Worm (Caenorhabditis elegans) whole organism, L1 larva: Measurements from ENCODE around the gene nhl-2.
A peak's percentile ranks its signal among the peaks of the same experiment; 100 is the strongest.

Source experiments
- C16A3.4 ChIP-seq: fragments of 150-350 bp; optimal IDR thresholded peaks from 2 replicates; lab custom pipeline; 2014; ENCODE audit warnings: missing biosample characterization, missing genetic modification characterization
- C34B4.2 ChIP-seq: sonication (generic microtip); optimal IDR thresholded peaks from 2 replicates; lab custom pipeline; 2017; ENCODE audit warnings: mild to moderate bottlenecking, missing genetic modification characterization, missing compliant biosample characterization
- F16B12.6 ChIP-seq: fragments of 150-350 bp; optimal IDR thresholded peaks from 2 replicates; lab custom pipeline; 2014; ENCODE audit warnings: missing biosample characterization, missing genetic modification characterization
- blmp-1 ChIP-seq: fragments of 150-350 bp; optimal IDR thresholded peaks from 2 replicates; lab custom pipeline; 2014; ENCODE audit warnings: missing biosample characterization, missing genetic modification characterization
- ceh-82 ChIP-seq, 3 experiments: fragments of 150-350 bp in 1 of 3; sonication (generic microtip) in 2 of 3; optimal IDR thresholded peaks; 2 replicates each; lab custom pipeline; 2014 to 2017; ENCODE audit warnings: missing biosample characterization in 3 of 3, missing genetic modification characterization in 3 of 3
- ceh-88 ChIP-seq: fragments of 200-800 bp; sonication (Bioruptor generic); IDR thresholded peaks from 2 replicates; pipeline ENCODE4 v1.3.6; 2022; ENCODE audit warnings: missing genetic modification characterization, missing compliant biosample characterization
- ces-1 ChIP-seq: fragments of 150-350 bp; optimal IDR thresholded peaks from 2 replicates; lab custom pipeline; 2014; ENCODE audit warnings: missing biosample characterization, missing genetic modification reagents, missing genetic modification characterization
- dpl-1 ChIP-seq, 3 experiments: fragments of 150-350 bp in 2 of 3; sonication (generic microtip) in 1 of 3; optimal IDR thresholded peaks; 2 replicates each; lab custom pipeline; 2014 to 2017; ENCODE audit warnings: missing biosample characterization in 3 of 3, missing genetic modification characterization in 3 of 3, missing genetic modification reagents in 3 of 3
- efl-1 ChIP-seq, 4 experiments: fragments of 150-350 bp; optimal IDR thresholded peaks in 3 of 4; peaks in 1 of 4; 1 replicate in 1 of 4; 2 replicates in 3 of 4; lab custom pipeline; 2014; ENCODE audit warnings: missing biosample characterization in 2 of 4, missing genetic modification characterization in 2 of 4, missing genetic modification reagents in 2 of 4
- efl-3 ChIP-seq: fragments of 200-800 bp; sonication (Bioruptor generic); optimal IDR thresholded peaks from 2 replicates; lab custom pipeline; 2018; ENCODE audit warnings: mild to moderate bottlenecking, missing genetic modification characterization, missing compliant biosample characterization
- egl-27 ChIP-seq, 2 experiments: fragments of 150-350 bp in 1 of 2; sonication (generic microtip); optimal IDR thresholded peaks; 3 replicates each; lab custom pipeline; 2017 to 2018; ENCODE audit warnings: missing biosample characterization in 2 of 2, missing genetic modification characterization in 2 of 2, missing genetic modification reagents in 2 of 2
- elt-2 ChIP-seq: sonication (generic microtip); optimal IDR thresholded peaks from 2 replicates; lab custom pipeline; 2016; ENCODE audit warnings: missing genetic modification characterization, mild to moderate bottlenecking, inconsistent platforms, missing compliant biosample characterization, missing genetic modification reagents
- elt-3 ChIP-seq, 6 experiments: fragments of 150-350 bp in 1 of 6; sonication (generic microtip); optimal IDR thresholded peaks; 2 replicates each; lab custom pipeline; 2017 to 2018; ENCODE audit warnings: missing biosample characterization in 6 of 6, missing genetic modification characterization in 6 of 6, inconsistent platforms in 1 of 6
- ets-5 ChIP-seq: fragments of 200-800 bp; sonication (Bioruptor generic); IDR thresholded peaks from 2 replicates; pipeline ENCODE4 v1.3.6; 2022; ENCODE audit warnings: missing genetic modification characterization, missing compliant biosample characterization
- hlh-17 ChIP-seq: fragments of 200-800 bp; sonication (Bioruptor generic); optimal IDR thresholded peaks from 2 replicates; lab custom pipeline; 2018; ENCODE audit warnings: missing genetic modification characterization, mild to moderate bottlenecking, missing compliant biosample characterization, moderate library complexity, borderline replicate concordance
- hlh-4 ChIP-seq: sonication (generic microtip); optimal IDR thresholded peaks from 2 replicates; lab custom pipeline; 2016; ENCODE audit warnings: mild to moderate bottlenecking, missing genetic modification characterization, missing compliant biosample characterization
- hpl-2 ChIP-seq: fragments of 150-350 bp; optimal IDR thresholded peaks from 2 replicates; lab custom pipeline; 2014; ENCODE audit warnings: missing biosample characterization, missing genetic modification reagents, missing genetic modification characterization
- isw-1 ChIP-seq: fragments of 200-800 bp; sonication (Bioruptor generic); IDR thresholded peaks from 2 replicates; pipeline ENCODE4 v1.3.6; 2022; ENCODE audit warnings: missing genetic modification characterization, missing compliant biosample characterization
- jun-1 ChIP-seq: fragments of 150-350 bp; optimal IDR thresholded peaks from 2 replicates; lab custom pipeline; 2014; ENCODE audit warnings: missing biosample characterization, missing genetic modification reagents, missing genetic modification characterization
- lin-14 ChIP-seq: fragments of 200-800 bp; sonication (Bioruptor generic); optimal IDR thresholded peaks from 2 replicates; lab custom pipeline; 2018; ENCODE audit warnings: mild to moderate bottlenecking, missing genetic modification characterization, moderate library complexity, missing compliant biosample characterization
- lin-35 ChIP-seq, 2 experiments: fragments of 150-350 bp; optimal IDR thresholded peaks; 2 replicates each; lab custom pipeline; 2014; ENCODE audit warnings: missing biosample characterization in 2 of 2, missing genetic modification characterization in 2 of 2, missing genetic modification reagents in 2 of 2
- lin-39 ChIP-seq: fragments of 150-350 bp; optimal IDR thresholded peaks from 2 replicates; lab custom pipeline; 2014; ENCODE audit warnings: missing biosample characterization, missing genetic modification reagents, missing genetic modification characterization
- lir-3 ChIP-seq: sonication (generic microtip); optimal IDR thresholded peaks from 2 replicates; lab custom pipeline; 2016; ENCODE audit warnings: mild to moderate bottlenecking, missing genetic modification characterization, moderate library complexity, missing compliant biosample characterization; ENCODE audit not compliant: poor library complexity
- mab-9 ChIP-seq: fragments of 200-800 bp; sonication (Bioruptor generic); IDR thresholded peaks from 2 replicates; pipeline ENCODE4 v1.3.6; 2022; ENCODE audit warnings: missing genetic modification reagents, missing genetic modification characterization, missing compliant biosample characterization
- mep-1 ChIP-seq: fragments of 150-350 bp; optimal IDR thresholded peaks from 2 replicates; lab custom pipeline; 2014; ENCODE audit warnings: missing biosample characterization, missing genetic modification characterization
- nhr-11 ChIP-seq: fragments of 150-350 bp; optimal IDR thresholded peaks from 2 replicates; lab custom pipeline; 2014; ENCODE audit warnings: missing biosample characterization, missing genetic modification characterization
- nhr-12 ChIP-seq: sonication (generic microtip); optimal IDR thresholded peaks from 2 replicates; lab custom pipeline; 2017; ENCODE audit warnings: missing biosample characterization, missing genetic modification characterization
- nhr-19 ChIP-seq: fragments of 200-800 bp; sonication (Bioruptor generic); conservative IDR thresholded peaks from 2 replicates; pipeline ENCODE4 v1.3.6; 2022; ENCODE audit warnings: missing genetic modification characterization, missing compliant biosample characterization
- nhr-20 ChIP-seq: sonication (generic microtip); optimal IDR thresholded peaks from 2 replicates; lab custom pipeline; 2016; ENCODE audit warnings: mild to moderate bottlenecking, missing genetic modification characterization, missing compliant biosample characterization
- nhr-28 ChIP-seq: fragments of 150-350 bp; optimal IDR thresholded peaks from 2 replicates; lab custom pipeline; 2014; ENCODE audit warnings: missing biosample characterization, missing genetic modification characterization
- nhr-71 ChIP-seq: sonication (generic microtip); optimal IDR thresholded peaks from 2 replicates; lab custom pipeline; 2016; ENCODE audit warnings: mild to moderate bottlenecking, missing genetic modification characterization, moderate library complexity, missing compliant biosample characterization
- nhr-77 ChIP-seq: fragments of 150-350 bp; optimal IDR thresholded peaks from 2 replicates; lab custom pipeline; 2014; ENCODE audit warnings: missing biosample characterization, missing genetic modification characterization
- nhr-84 ChIP-seq: sonication (generic microtip); optimal IDR thresholded peaks from 2 replicates; lab custom pipeline; 2017; ENCODE audit warnings: missing biosample characterization, missing genetic modification characterization
- nhr-85 ChIP-seq: sonication (generic microtip); peaks from one replicate; lab custom pipeline; 2016; ENCODE audit warnings: missing genetic modification characterization, inconsistent platforms, missing compliant biosample characterization
- nhr-90 ChIP-seq: sonication (generic microtip); optimal IDR thresholded peaks from 2 replicates; lab custom pipeline; 2016; ENCODE audit warnings: mild to moderate bottlenecking, missing genetic modification characterization, missing compliant biosample characterization; ENCODE audit not compliant: poor library complexity
- pag-3 ChIP-seq: sonication (generic microtip); optimal IDR thresholded peaks from 2 replicates; lab custom pipeline; 2017; ENCODE audit warnings: missing genetic modification characterization, mild to moderate bottlenecking, missing compliant biosample characterization, antibody characterized with exemption, borderline replicate concordance; ENCODE audit not compliant: insufficient read depth
- pax-3 ChIP-seq: fragments of 200-800 bp; sonication (Bioruptor generic); optimal IDR thresholded peaks from 2 replicates; lab custom pipeline; 2018; ENCODE audit warnings: mild to moderate bottlenecking, missing genetic modification characterization, moderate library complexity, missing compliant biosample characterization
- skn-1 ChIP-seq: fragments of 150-350 bp; optimal IDR thresholded peaks from 2 replicates; lab custom pipeline; 2014; ENCODE audit warnings: missing biosample characterization, missing genetic modification characterization
- snpc-4 ChIP-seq: fragments of 150-350 bp; optimal IDR thresholded peaks from 2 replicates; lab custom pipeline; 2014; ENCODE audit warnings: missing biosample characterization, missing genetic modification characterization
- sox-4 ChIP-seq: sonication (generic microtip); optimal IDR thresholded peaks from 2 replicates; lab custom pipeline; 2016; ENCODE audit warnings: missing genetic modification characterization, missing compliant biosample characterization
- sptf-1 ChIP-seq: fragments of 150-350 bp; optimal IDR thresholded peaks from 2 replicates; lab custom pipeline; 2014; ENCODE audit warnings: missing biosample characterization, missing genetic modification characterization
- swsn-7 ChIP-seq: sonication (generic microtip); optimal IDR thresholded peaks from 2 replicates; lab custom pipeline; 2016; ENCODE audit warnings: missing genetic modification characterization, missing compliant biosample characterization
- tbx-2 ChIP-seq: sonication (generic microtip); optimal IDR thresholded peaks from 2 replicates; lab custom pipeline; 2016; ENCODE audit warnings: missing genetic modification characterization, missing compliant biosample characterization
- unc-130 ChIP-seq: fragments of 150-350 bp; optimal IDR thresholded peaks from 2 replicates; lab custom pipeline; 2017; ENCODE audit warnings: missing biosample characterization, missing genetic modification characterization, inconsistent platforms
- unc-30 ChIP-seq: sonication (generic microtip); optimal IDR thresholded peaks from 2 replicates; lab custom pipeline; 2017; ENCODE audit warnings: missing biosample characterization, missing genetic modification characterization
- unc-62 ChIP-seq: fragments of 150-350 bp; optimal IDR thresholded peaks from 2 replicates; lab custom pipeline; 2014; ENCODE audit warnings: missing biosample characterization, missing genetic modification reagents, missing genetic modification characterization
- unc-86 ChIP-seq: sonication (generic microtip); optimal IDR thresholded peaks from 2 replicates; lab custom pipeline; 2016; ENCODE audit warnings: missing genetic modification characterization, missing compliant biosample characterization
- vab-15 ChIP-seq: sonication (generic microtip); optimal IDR thresholded peaks from 2 replicates; lab custom pipeline; 2017; ENCODE audit warnings: missing genotype, mild to moderate bottlenecking, missing genetic modification characterization, missing compliant biosample characterization
- xbp-1 ChIP-seq: sonication (generic microtip); optimal IDR thresholded peaks from 2 replicates; lab custom pipeline; 2016; ENCODE audit warnings: missing genetic modification characterization, missing compliant biosample characterization
- zag-1 ChIP-seq: fragments of 150-350 bp; optimal IDR thresholded peaks from 2 replicates; lab custom pipeline; 2014; ENCODE audit warnings: missing biosample characterization, missing genetic modification characterization
- zip-4 ChIP-seq: fragments of 200-800 bp; sonication (Bioruptor generic); optimal IDR thresholded peaks from 2 replicates; lab custom pipeline; 2018; ENCODE audit warnings: mild to moderate bottlenecking, missing genetic modification characterization, moderate library complexity, missing compliant biosample characterization
- ztf-4 ChIP-seq: fragments of 150-350 bp; optimal IDR thresholded peaks from 2 replicates; lab custom pipeline; 2014; ENCODE audit warnings: missing biosample characterization, missing genetic modification characterization

The nhl-2 gene

DNA sequence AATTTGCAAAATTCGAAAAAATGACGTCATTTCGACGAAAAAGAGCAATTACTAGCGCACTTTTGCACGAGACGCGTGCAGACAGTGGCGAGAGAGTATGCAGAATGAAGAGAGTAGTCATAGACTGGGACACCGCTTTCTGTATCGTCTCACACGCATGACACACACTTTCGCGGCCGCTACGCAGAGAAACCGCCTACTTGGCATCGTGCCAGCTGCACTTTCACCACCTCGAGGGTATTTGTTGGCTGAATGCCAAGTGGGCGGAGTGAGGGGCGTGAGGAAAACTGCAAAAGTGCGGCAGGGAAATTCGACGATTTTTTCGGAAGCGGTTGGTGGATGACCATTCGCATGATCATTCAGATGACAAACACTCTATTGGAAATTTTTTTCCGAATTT is 843 bp upstream of the nhl-2 start (continued):
- TF ChIP-seq mep-1: peak; percentile 96
- TF ChIP-seq nhr-85 (tag; lab: Kevin White, UChicago): peak; percentile 100
- TF ChIP-seq pax-3 (tag; lab: Kevin White, UChicago): peak; percentile 100
- TF ChIP-seq unc-86 (tag; lab: Kevin White, UChicago): peak; percentile 100
- TF ChIP-seq jun-1 (tag; lab: Kevin White, UChicago): peak; percentile 99
- peak; percentile 99 for TF ChIP-seq sox-4
- TF ChIP-seq nhr-90: peak; percentile 99
- TF ChIP-seq unc-130 (tag; lab: Kevin White, UChicago): peak; percentile 97
- peak; percentile 69 for TF ChIP-seq ces-1 (GFP tag; lab: Kevin White, UChicago)
- TF ChIP-seq nhr-12 (tag; lab: Kevin White, UChicago): peak; percentile 43
- TF ChIP-seq vab-15 (tag; lab: Kevin White, UChicago): peak; percentile 98
- TF ChIP-seq swsn-7 (tag; lab: Kevin White, UChicago): peak; percentile 100
- peak; percentile 99 for TF ChIP-seq elt-2 (tag; lab: Kevin White, UChicago)
- peak; percentile 83 for TF ChIP-seq hlh-4 (tag; lab: Kevin White, UChicago)
- TF ChIP-seq pag-3 (tag; lab: Kevin White, UChicago): peak; percentile 80
- TF ChIP-seq ceh-82 (tag; optimal IDR thresholded peaks at IDR 0.05; lab: Kevin White, UChicago): peak; percentile 95 to 98 (median 97)
- TF ChIP-seq hlh-17: no peak
- TF ChIP-seq ztf-4 (tag; lab: Kevin White, UChicago): peak; percentile 99
- peak; percentile 100 for TF ChIP-seq blmp-1
- peak; percentile 100 for TF ChIP-seq lin-14 (GFP tag; lab: Kevin White, UChicago)
- TF ChIP-seq isw-1 (GFP tag; lab: Robert Waterston, UW): peak; percentile 98
- peak; percentile 100 for TF ChIP-seq tbx-2 (tag; lab: Kevin White, UChicago)
- no peak for TF ChIP-seq ets-5 (GFP tag; lab: Robert Waterston, UW)
- TF ChIP-seq nhr-77 (tag; lab: Kevin White, UChicago): peak; percentile 99
- TF ChIP-seq nhr-20 (tag; lab: Kevin White, UChicago): peak; percentile 100
- no peak for TF ChIP-seq unc-30 (tag; lab: Kevin White, UChicago)
- no peak for TF ChIP-seq sptf-1 (tag; lab: Kevin White, UChicago)
- peak; percentile 100 for TF ChIP-seq nhr-19
- TF ChIP-seq C16A3.4: peak; percentile 99
- TF ChIP-seq egl-27 (tag; optimal IDR thresholded peaks at IDR 0.05; lab: Kevin White, UChicago): peak; percentile 83 to 96
- TF ChIP-seq hpl-2 (GFP tag; lab: Kevin White, UChicago): peak; percentile 95
- TF ChIP-seq mab-9 (GFP tag; lab: Robert Waterston, UW): peak; percentile 98
- peak; percentile 30 for TF ChIP-seq zag-1 (tag; lab: Kevin White, UChicago)
- peak; percentile 96 for TF ChIP-seq zip-4 (GFP tag; lab: Kevin White, UChicago)
- peak; percentile 98 for TF ChIP-seq lir-3
- peak; percentile 96 to 97 for TF ChIP-seq efl-1 (optimal IDR thresholded peaks at IDR 0.05; lab: Kevin White, UChicago)
- peak; percentile 85 to 99 for TF ChIP-seq efl-1 (GFP tag; optimal IDR thresholded peaks at IDR 0.05 in 1 of 2; lab: Kevin White, UChicago)
- peak; percentile 99 for TF ChIP-seq xbp-1 (tag; lab: Kevin White, UChicago)
- TF ChIP-seq nhr-84 (tag; lab: Kevin White, UChicago): no peak
- TF ChIP-seq lin-39 (tag; lab: Kevin White, UChicago): peak; percentile 93
- peak; percentile 91 for TF ChIP-seq C34B4.2 (tag; lab: Kevin White, UChicago)
- TF ChIP-seq dpl-1 (GFP tag; optimal IDR thresholded peaks at IDR 0.05; lab: Kevin White, UChicago): peak; percentile 89 to 91 (median 89)
- TF ChIP-seq ceh-88 (GFP tag; lab: Robert Waterston, UW): peak; percentile 99
- peak; percentile 94 to 95 for TF ChIP-seq lin-35 (GFP tag; optimal IDR thresholded peaks at IDR 0.05; lab: Kevin White, UChicago)
- TF ChIP-seq nhr-11 (tag; lab: Kevin White, UChicago): peak; percentile 94
- TF ChIP-seq nhr-71: peak; percentile 100
- peak; percentile 95 for TF ChIP-seq skn-1 (tag; lab: Kevin White, UChicago)
- TF ChIP-seq elt-3 (tag; optimal IDR thresholded peaks at IDR 0.05; lab: Kevin White, UChicago): peak in 5 of 6 experiments; percentile 68 to 98 (median 97)
- TF ChIP-seq efl-3: peak; percentile 95
- TF ChIP-seq F16B12.6: peak; percentile 68
- TF ChIP-seq nhr-28 (tag; lab: Kevin White, UChicago): no peak
- TF ChIP-seq unc-62 (GFP tag; lab: Kevin White, UChicago): no peak
- peak; percentile 84 for TF ChIP-seq snpc-4 (tag; lab: Kevin White, UChicago)
